Fruit fly (Drosophila melanogaster) whole organism, embryonic: ENCODE results near the gene snz.

Source experiments
- Ada2b ChIP-seq: fragments of 200-800 bp; sonication (Bioruptor generic); IDR thresholded peaks from 2 replicates; pipeline ENCODE4 v1.3.6; 2022; ENCODE audit warnings: missing biosample characterization, missing genetic modification characterization
- Antp ChIP-seq: fragments of 200-800 bp; sonication (Bioruptor generic); optimal IDR thresholded peaks from 3 replicates; lab custom pipeline; 2016; ENCODE audit warnings: missing biosample characterization, missing genetic modification characterization
- CG10267 ChIP-seq: fragments of 200-800 bp; sonication (Bioruptor generic); optimal IDR thresholded peaks from 2 replicates; lab custom pipeline; 2018; ENCODE audit warnings: missing biosample characterization, mild to moderate bottlenecking, missing genetic modification characterization, moderate library complexity
- CG11398 ChIP-seq: fragments of 200-800 bp; sonication (Bioruptor generic); optimal IDR thresholded peaks from 2 replicates; lab custom pipeline; 2016; ENCODE audit warnings: missing biosample characterization, missing genetic modification characterization
- CG12299 ChIP-seq: fragments of 200-800 bp; sonication (Bioruptor generic); optimal IDR thresholded peaks from 2 replicates; lab custom pipeline; 2018; ENCODE audit warnings: missing biosample characterization, mild to moderate bottlenecking, missing genetic modification characterization
- CG13424 ChIP-seq: fragments of 200-800 bp; sonication (Bioruptor generic); optimal IDR thresholded peaks from 2 replicates; lab custom pipeline; 2019; ENCODE audit warnings: missing biosample characterization, mild to moderate bottlenecking, missing genetic modification characterization, moderate library complexity
- CG1832 ChIP-seq: fragments of 200-800 bp; sonication (Bioruptor generic); optimal IDR thresholded peaks from 2 replicates; lab custom pipeline; 2017; ENCODE audit warnings: missing biosample characterization, mild to moderate bottlenecking, missing genetic modification characterization, inconsistent platforms
- CG18619 ChIP-seq: fragments of 200-800 bp; sonication (Bioruptor generic); optimal IDR thresholded peaks from 3 replicates; lab custom pipeline; 2017; ENCODE audit warnings: missing biosample characterization, mild to moderate bottlenecking, missing genetic modification characterization
- CG2712 ChIP-seq: fragments of 200-800 bp; optimal IDR thresholded peaks from 3 replicates; lab custom pipeline; 2019; ENCODE audit warnings: missing biosample characterization, mild to moderate bottlenecking, missing genetic modification characterization, moderate library complexity
- CG2875 ChIP-seq: fragments of 200-800 bp; sonication (Bioruptor generic); optimal IDR thresholded peaks from 2 replicates; lab custom pipeline; 2017; ENCODE audit warnings: missing biosample characterization, mild to moderate bottlenecking, missing genetic modification characterization, missing genetic modification reagents
- CG2889 ChIP-seq: fragments of 200-800 bp; sonication (Bioruptor generic); IDR thresholded peaks from 3 replicates; pipeline ENCODE4 v1.3.6; 2022; ENCODE audit warnings: missing biosample characterization, missing genetic modification characterization
- CG3163 ChIP-seq: fragments of 200-800 bp; sonication (Bioruptor generic); optimal IDR thresholded peaks from 3 replicates; lab custom pipeline; 2016; ENCODE audit warnings: missing biosample characterization, missing genetic modification characterization
- CG3995 ChIP-seq: fragments of 200-800 bp; sonication (Bioruptor generic); optimal IDR thresholded peaks from 3 replicates; lab custom pipeline; 2016; ENCODE audit warnings: missing biosample characterization, missing genetic modification characterization
- CG6854 ChIP-seq: fragments of 200-800 bp; sonication (Bioruptor generic); optimal IDR thresholded peaks from 3 replicates; lab custom pipeline; 2017; ENCODE audit warnings: missing biosample characterization, mild to moderate bottlenecking, missing genetic modification characterization
- CG7556 ChIP-seq: fragments of 200-800 bp; sonication (Bioruptor generic); optimal IDR thresholded peaks from 2 replicates; lab custom pipeline; 2017; ENCODE audit warnings: missing biosample characterization, mild to moderate bottlenecking, missing genetic modification characterization
- CG7839 ChIP-seq: fragments of 200-800 bp; sonication (Bioruptor generic); optimal IDR thresholded peaks from 3 replicates; lab custom pipeline; 2018; ENCODE audit warnings: missing biosample characterization, mild to moderate bottlenecking, missing genetic modification characterization, moderate library complexity
- CG8089 ChIP-seq: fragments of 200-800 bp; sonication (Bioruptor generic); optimal IDR thresholded peaks from 3 replicates; lab custom pipeline; 2016; ENCODE audit warnings: missing biosample characterization, missing genetic modification characterization
- Dfd ChIP-seq, 2 experiments: fragments of >200 bp; optimal IDR thresholded peaks; 2 replicates each; lab custom pipeline; 2017; ENCODE audit warnings: missing biosample characterization in 2 of 2, missing genetic modification characterization in 2 of 2
- E2f1 ChIP-seq: fragments of 200-800 bp; sonication (Bioruptor generic); IDR thresholded peaks from 2 replicates; pipeline ENCODE4 v1.3.6; 2022; ENCODE audit warnings: missing biosample characterization, missing genetic modification characterization
- H15 ChIP-seq: fragments of 200-800 bp; sonication (Bioruptor generic); IDR thresholded peaks from 3 replicates; pipeline ENCODE4 v1.3.6; 2022; ENCODE audit warnings: missing biosample characterization, missing genetic modification characterization
- H2.0 ChIP-seq: fragments of 200-800 bp; sonication (Bioruptor generic); IDR thresholded peaks from 2 replicates; pipeline ENCODE4 v1.3.6; 2022; ENCODE audit warnings: missing biosample characterization, missing genetic modification characterization
- Hand ChIP-seq: fragments of 200-800 bp; sonication (Bioruptor generic); optimal IDR thresholded peaks from 2 replicates; lab custom pipeline; 2017; ENCODE audit warnings: mild to moderate bottlenecking, missing biosample characterization, missing genetic modification reagents, missing genetic modification characterization
- Hr3 ChIP-seq: fragments of 200-800 bp; sonication (Bioruptor generic); optimal IDR thresholded peaks from 3 replicates; lab custom pipeline; 2016; ENCODE audit warnings: missing biosample characterization, missing genetic modification characterization
- Lim3 ChIP-seq: fragments of 200-800 bp; sonication (Bioruptor generic); IDR thresholded peaks from 2 replicates; pipeline ENCODE4 v1.3.6; 2022; ENCODE audit warnings: missing biosample characterization, missing genetic modification characterization
- Myb ChIP-seq: fragments of 200-800 bp; sonication (Bioruptor generic); optimal IDR thresholded peaks from 2 replicates; lab custom pipeline; 2016; ENCODE audit warnings: missing biosample characterization, missing genetic modification characterization
- Opbp ChIP-seq: fragments of 200-800 bp; sonication (Bioruptor generic); IDR thresholded peaks from 3 replicates; pipeline ENCODE4 v1.3.6; 2022; ENCODE audit warnings: missing biosample characterization, missing genetic modification characterization; ENCODE audit not compliant: partially characterized antibody
- Ravus ChIP-seq: fragments of 200-800 bp; sonication (Bioruptor generic); IDR thresholded peaks from 2 replicates; pipeline ENCODE4 v1.3.6; 2022; ENCODE audit warnings: missing biosample characterization, missing genetic modification characterization
- Sox100B ChIP-seq: fragments of 200-800 bp; sonication (Bioruptor generic); optimal IDR thresholded peaks from 3 replicates; lab custom pipeline; 2018; ENCODE audit warnings: missing biosample characterization, mild to moderate bottlenecking, missing genetic modification characterization
- Sry-δ ChIP-seq: fragments of 200-800 bp; sonication (Bioruptor generic); optimal IDR thresholded peaks from 2 replicates; lab custom pipeline; 2016; ENCODE audit warnings: missing biosample characterization, missing genetic modification characterization
- TFAM ChIP-seq: fragments of 200-800 bp; sonication (Bioruptor generic); optimal IDR thresholded peaks from 2 replicates; lab custom pipeline; 2017; ENCODE audit warnings: missing biosample characterization, missing genetic modification characterization, inconsistent platforms
- Xbp1 ChIP-seq: fragments of 200-800 bp; sonication (Bioruptor generic); optimal IDR thresholded peaks from 3 replicates; lab custom pipeline; 2016; ENCODE audit warnings: missing biosample characterization, mild to moderate bottlenecking, missing genetic modification characterization
- ara ChIP-seq: fragments of 200-800 bp; sonication (Bioruptor generic); IDR thresholded peaks from 2 replicates; pipeline ENCODE4 v1.3.6; 2022; ENCODE audit warnings: missing biosample characterization, missing genetic modification characterization
- dan ChIP-seq: fragments of 200-800 bp; sonication (Bioruptor generic); IDR thresholded peaks from 2 replicates; pipeline ENCODE4 v1.3.6; 2022; ENCODE audit warnings: missing biosample characterization, missing genetic modification characterization
- exex ChIP-seq: fragments of 200-800 bp; sonication (Bioruptor generic); optimal IDR thresholded peaks from 4 replicates; lab custom pipeline; 2018; ENCODE audit warnings: missing biosample characterization, mild to moderate bottlenecking, missing genetic modification characterization, moderate library complexity
- fd102C ChIP-seq: fragments of 200-800 bp; sonication (Bioruptor generic); optimal IDR thresholded peaks from 2 replicates; lab custom pipeline; 2018; ENCODE audit warnings: missing biosample characterization, mild to moderate bottlenecking, missing genetic modification characterization, moderate library complexity
- fd3F ChIP-seq: fragments of 200-800 bp; sonication (Bioruptor generic); optimal IDR thresholded peaks from 2 replicates; lab custom pipeline; 2018; ENCODE audit warnings: missing biosample characterization, mild to moderate bottlenecking, missing genetic modification characterization, moderate library complexity
- gcm2 ChIP-seq: fragments of 200-800 bp; sonication (Bioruptor generic); optimal IDR thresholded peaks from 2 replicates; lab custom pipeline; 2016; ENCODE audit warnings: missing biosample characterization, missing genetic modification characterization
- gsb ChIP-seq: fragments of 200-800 bp; sonication (Bioruptor generic); IDR thresholded peaks from 2 replicates; pipeline ENCODE4 v1.3.6; 2022; ENCODE audit warnings: missing biosample characterization, missing genetic modification characterization
- hbn ChIP-seq: fragments of 200-800 bp; sonication (Bioruptor generic); IDR thresholded peaks from 2 replicates; pipeline ENCODE4 v1.3.6; 2022; ENCODE audit warnings: missing biosample characterization, missing genetic modification characterization; ENCODE audit not compliant: partially characterized antibody
- lilli ChIP-seq: fragments of 200-800 bp; sonication (Bioruptor generic); optimal IDR thresholded peaks from 3 replicates; lab custom pipeline; 2016; ENCODE audit warnings: missing biosample characterization, missing genetic modification characterization
- nmo ChIP-seq: fragments of 200-800 bp; sonication (Bioruptor generic); optimal IDR thresholded peaks from 2 replicates; lab custom pipeline; 2018; ENCODE audit warnings: missing biosample characterization, mild to moderate bottlenecking, missing genetic modification characterization, moderate library complexity
- onecut ChIP-seq: fragments of 200-800 bp; sonication (Bioruptor generic); IDR thresholded peaks from 2 replicates; pipeline ENCODE4 v1.3.6; 2022; ENCODE audit warnings: missing biosample characterization, missing genetic modification characterization
- pan ChIP-seq, 4 experiments: fragments of >200 bp in 3 of 4; fragments of 200-800 bp in 1 of 4; sonication (Bioruptor generic) in 1 of 4; optimal IDR thresholded peaks in 3 of 4; IDR thresholded peaks in 1 of 4; 2 replicates each; pipeline versions ENCODE4 v1.3.6 to Lab custom; 2017 to 2022; ENCODE audit warnings: missing biosample characterization in 2 of 4, missing genetic modification characterization in 2 of 4, mixed read lengths in 1 of 4
- pum ChIP-seq: fragments of 200-800 bp; sonication (Bioruptor generic); optimal IDR thresholded peaks from 2 replicates; lab custom pipeline; 2016; ENCODE audit warnings: missing biosample characterization, missing genetic modification characterization
- salm ChIP-seq: fragments of 200-800 bp; sonication (Bioruptor generic); optimal IDR thresholded peaks from 2 replicates; lab custom pipeline; 2018; ENCODE audit warnings: missing biosample characterization, mild to moderate bottlenecking, missing genetic modification characterization
- sqz ChIP-seq: fragments of 200-800 bp; sonication (Bioruptor generic); optimal IDR thresholded peaks from 3 replicates; lab custom pipeline; 2018; ENCODE audit warnings: missing biosample characterization, mild to moderate bottlenecking, missing genetic modification characterization
- stwl ChIP-seq: fragments of 200-800 bp; sonication (Bioruptor generic); optimal IDR thresholded peaks from 3 replicates; lab custom pipeline; 2018; ENCODE audit warnings: missing biosample characterization, mild to moderate bottlenecking, missing genetic modification characterization, moderate library complexity
- twi ChIP-seq: fragments of 200-800 bp; optimal IDR thresholded peaks from 2 replicates; lab custom pipeline; 2019; ENCODE audit warnings: missing biosample characterization, mild to moderate bottlenecking, missing genetic modification characterization, moderate library complexity
- zen2 ChIP-seq: fragments of 200-800 bp; sonication (Bioruptor generic); IDR thresholded peaks from 3 replicates; pipeline ENCODE4 v1.3.6; 2022; ENCODE audit warnings: missing biosample characterization, missing genetic modification characterization; ENCODE audit not compliant: partially characterized antibody

snz gene

dm6 chrX:7920081-7920688 is 8.3 kb downstream of the snz start, which contains the start of the genes hdm and Ykt6 (continued):
- peak; percentile 68 for TF ChIP-seq twi (tag; lab: Kevin White, UChicago)
- peak; percentile 49 for TF ChIP-seq exex
- TF ChIP-seq H2.0 (GFP tag; lab: Robert Waterston, UW): peak; percentile 83
- peak; percentile 85 for TF ChIP-seq ara (GFP tag; lab: Robert Waterston, UW)
- TF ChIP-seq CG12299 (tag; lab: Kevin White, UChicago): peak; percentile 59
- no peak for TF ChIP-seq CG7839 (tag; lab: Kevin White, UChicago)
- TF ChIP-seq CG2875: peak; percentile 55
- no peak for TF ChIP-seq fd102C
- TF ChIP-seq Myb (GFP tag; lab: Kevin White, UChicago): peak; percentile 98
- TF ChIP-seq Hr3 (GFP tag; lab: Kevin White, UChicago): peak; percentile 46
- TF ChIP-seq CG1832 (GFP tag; lab: Kevin White, UChicago): no peak
- TF ChIP-seq Opbp (GFP tag; lab: Robert Waterston, UW): peak; percentile 90
- peak; percentile 88 for TF ChIP-seq CG3995
- peak; percentile 41 for TF ChIP-seq CG8089 (GFP tag; lab: Kevin White, UChicago)
- peak; percentile 73 for TF ChIP-seq CG3163 (GFP tag; lab: Kevin White, UChicago)
- TF ChIP-seq Ravus (GFP tag; lab: Robert Waterston, UW): no peak
- peak; percentile 61 for TF ChIP-seq onecut (GFP tag; lab: Robert Waterston, UW)
- no peak for TF ChIP-seq pan (optimal IDR thresholded peaks at IDR 0.05; lab: Kevin White, UChicago)
- TF ChIP-seq pan (GFP tag; optimal IDR thresholded peaks at IDR 0.05 in 1 of 2, IDR thresholded peaks at IDR 0.05 in 1 of 2): peak in 1 of 2 experiments; percentile 81
- TF ChIP-seq nmo (GFP tag; lab: Kevin White, UChicago): peak; percentile 78
- peak; percentile 87; the same call in 2 of the 3 replicates for TF ChIP-seq zen2 (GFP tag; lab: Robert Waterston, UW)
- TF ChIP-seq fd3F (GFP tag; lab: Kevin White, UChicago): peak; percentile 51
- peak; percentile 88 for TF ChIP-seq Antp (GFP tag; lab: Kevin White, UChicago)
- TF ChIP-seq Sox100B (GFP tag; lab: Kevin White, UChicago): no peak
- TF ChIP-seq stwl (tag; lab: Kevin White, UChicago): peak; percentile 42
- TF ChIP-seq Sry-δ (GFP tag; lab: Kevin White, UChicago): peak; percentile 98
- peak; percentile 82 for TF ChIP-seq CG13424 (tag; lab: Kevin White, UChicago)
- TF ChIP-seq E2f1 (GFP tag; lab: Robert Waterston, UW): peak; percentile 80; the same call in 1 of the 2 replicates
- peak; percentile 67; the same call in 2 of the 3 replicates for TF ChIP-seq CG2889
- TF ChIP-seq sqz (GFP tag; lab: Kevin White, UChicago): no peak
- peak; percentile 69 for TF ChIP-seq Ada2b (GFP tag; lab: Robert Waterston, UW)
- no peak for TF ChIP-seq Hand (GFP tag; lab: Kevin White, UChicago)
- TF ChIP-seq Xbp1 (GFP tag; lab: Kevin White, UChicago): peak; percentile 83
- peak; percentile 52 for TF ChIP-seq CG7556 (GFP tag; lab: Kevin White, UChicago)
- TF ChIP-seq pum (GFP tag; lab: Kevin White, UChicago): peak; percentile 80
- no peak for TF ChIP-seq Dfd (GFP tag; optimal IDR thresholded peaks at IDR 0.05; lab: Kevin White, UChicago)
- peak; percentile 51 for TF ChIP-seq CG18619 (GFP tag; lab: Kevin White, UChicago)
- peak; percentile 85 for TF ChIP-seq H15
- TF ChIP-seq salm (tag; lab: Kevin White, UChicago): peak; percentile 12
- TF ChIP-seq CG2712 (tag; lab: Kevin White, UChicago): peak; percentile 83
- TF ChIP-seq hbn: peak; percentile 96
- TF ChIP-seq CG10267 (tag; lab: Kevin White, UChicago): peak; percentile 76
- TF ChIP-seq TFAM: no peak
- no peak for TF ChIP-seq gcm2 (GFP tag; lab: Kevin White, UChicago)
- peak; percentile 64; the same call in 1 of the 2 replicates for TF ChIP-seq gsb
- no peak for TF ChIP-seq CG6854 (GFP tag; lab: Kevin White, UChicago)
- TF ChIP-seq CG11398 (GFP tag; lab: Kevin White, UChicago): peak; percentile 73
- TF ChIP-seq Lim3 (GFP tag; lab: Robert Waterston, UW): no peak
- TF ChIP-seq dan (GFP tag; lab: Robert Waterston, UW): no peak
- TF ChIP-seq lilli (GFP tag; lab: Kevin White, UChicago): peak; percentile 90
